Worm (Caenorhabditis elegans) whole organism, L4 larva: ENCODE results near the gene mig-21.
A peak's percentile ranks its signal among the peaks of the same experiment; 100 is the strongest.

Source experiments
- D1046.2 ChIP-seq: fragments of 200-800 bp; sonication (Bioruptor generic); IDR thresholded peaks from 2 replicates; pipeline ENCODE4 v1.3.6; 2022; ENCODE audit warnings: missing genetic modification characterization, missing compliant biosample characterization
- F26F4.8 ChIP-seq: fragments of 200-800 bp; sonication (Bioruptor generic); conservative IDR thresholded peaks from 2 replicates; pipeline ENCODE4 v1.3.6; 2022; ENCODE audit warnings: missing genetic modification characterization, missing compliant biosample characterization
- F37D6.2 ChIP-seq: sonication (generic microtip); optimal IDR thresholded peaks from 2 replicates; lab custom pipeline; 2016; ENCODE audit warnings: mild to moderate bottlenecking, missing genetic modification characterization, missing compliant biosample characterization
- R02D3.7 ChIP-seq: fragments of 150-350 bp; sonication (generic microtip); optimal IDR thresholded peaks from 3 replicates; lab custom pipeline; 2014; ENCODE audit warnings: missing biosample characterization, missing genetic modification characterization
- T26A8.4 ChIP-seq: fragments of 200-800 bp; sonication (Bioruptor generic); IDR thresholded peaks from 2 replicates; pipeline ENCODE4 v1.3.6; 2022; ENCODE audit warnings: missing genetic modification characterization, missing compliant biosample characterization
- Y105C5A.15 ChIP-seq: fragments of 200-800 bp; sonication (Bioruptor generic); IDR thresholded peaks from 2 replicates; pipeline ENCODE4 v1.3.6; 2022; ENCODE audit warnings: missing genetic modification characterization, missing compliant biosample characterization
- arid-1 ChIP-seq: fragments of 200-800 bp; sonication (Bioruptor generic); conservative IDR thresholded peaks from 2 replicates; pipeline ENCODE4 v1.3.6; 2022; ENCODE audit warnings: missing genetic modification reagents, missing genetic modification characterization, missing compliant biosample characterization
- ceh-20 ChIP-seq: fragments of 200-800 bp; sonication (Bioruptor generic); IDR thresholded peaks from 2 replicates; pipeline ENCODE4 v1.3.6; 2022; ENCODE audit warnings: missing genetic modification reagents, missing genetic modification characterization, missing compliant biosample characterization
- ceh-28 ChIP-seq: fragments of 150-350 bp; optimal IDR thresholded peaks from 2 replicates; lab custom pipeline; 2014; ENCODE audit warnings: missing biosample characterization, missing genetic modification reagents, missing genetic modification characterization
- ceh-44 ChIP-seq: fragments of 200-800 bp; sonication (Bioruptor generic); IDR thresholded peaks from 2 replicates; pipeline ENCODE4 v1.3.6; 2022; ENCODE audit warnings: missing genetic modification reagents, missing genetic modification characterization, missing compliant biosample characterization
- ceh-82 ChIP-seq: sonication (generic microtip); optimal IDR thresholded peaks from 2 replicates; lab custom pipeline; 2017; ENCODE audit warnings: missing biosample characterization, missing genetic modification characterization
- ces-1 ChIP-seq: fragments of 150-350 bp; sonication (generic microtip); optimal IDR thresholded peaks from 4 replicates; lab custom pipeline; 2014; ENCODE audit warnings: missing biosample characterization, missing genetic modification reagents, missing genetic modification characterization
- ctbp-1 ChIP-seq: fragments of 200-800 bp; sonication (Bioruptor generic); IDR thresholded peaks from 2 replicates; pipeline ENCODE4 v1.3.6; 2022; ENCODE audit warnings: missing genetic modification reagents, missing genetic modification characterization, missing compliant biosample characterization
- daf-12 ChIP-seq: fragments of 150-350 bp; optimal IDR thresholded peaks from 2 replicates; lab custom pipeline; 2014; ENCODE audit warnings: missing biosample characterization, missing genetic modification reagents, missing genetic modification characterization
- daf-16 ChIP-seq, 3 experiments: sonication (generic microtip); optimal IDR thresholded peaks; 2 replicates each; lab custom pipeline; 2016 to 2017; ENCODE audit warnings: missing genetic modification characterization in 3 of 3, missing genetic modification reagents in 3 of 3, mild to moderate bottlenecking in 2 of 3, missing compliant biosample characterization in 2 of 3, missing biosample characterization in 1 of 3, moderate library complexity in 1 of 3
- dmd-9 ChIP-seq: fragments of 200-800 bp; sonication (Bioruptor generic); IDR thresholded peaks from 2 replicates; pipeline ENCODE4 v1.3.6; 2022; ENCODE audit warnings: missing genetic modification reagents, missing genetic modification characterization, missing compliant biosample characterization
- dve-1 ChIP-seq: sonication (generic microtip); optimal IDR thresholded peaks from 2 replicates; lab custom pipeline; 2017; ENCODE audit warnings: antibody characterized with exemption, mild to moderate bottlenecking, missing genetic modification characterization, missing compliant biosample characterization; ENCODE audit not compliant: insufficient read depth
- egl-27 ChIP-seq: sonication (generic microtip); optimal IDR thresholded peaks from 3 replicates; lab custom pipeline; 2017; ENCODE audit warnings: missing biosample characterization, missing genetic modification reagents, missing genetic modification characterization
- hlh-11 ChIP-seq: fragments of 200-800 bp; sonication (Bioruptor generic); optimal IDR thresholded peaks from 2 replicates; lab custom pipeline; 2018; ENCODE audit warnings: mild to moderate bottlenecking, missing genetic modification characterization, missing compliant biosample characterization
- hmg-1.1 ChIP-seq: fragments of 200-800 bp; sonication (Bioruptor generic); IDR thresholded peaks from 2 replicates; pipeline ENCODE4 v1.3.6; 2022; ENCODE audit warnings: missing genetic modification reagents, missing genetic modification characterization, missing compliant biosample characterization
- lin-13 ChIP-seq: fragments of 150-350 bp; optimal IDR thresholded peaks from 2 replicates; lab custom pipeline; 2014; ENCODE audit warnings: missing biosample characterization, missing genetic modification reagents, missing genetic modification characterization
- lin-15B ChIP-seq: fragments of 150-350 bp; sonication (generic microtip); optimal IDR thresholded peaks from 3 replicates; lab custom pipeline; 2014; ENCODE audit warnings: missing biosample characterization, missing genetic modification characterization
- lin-38 ChIP-seq: fragments of 200-800 bp; sonication (Bioruptor generic); IDR thresholded peaks from 2 replicates; pipeline ENCODE4 v1.3.6; 2022; ENCODE audit warnings: missing genetic modification reagents, missing genetic modification characterization, missing compliant biosample characterization
- mdt-29 ChIP-seq: fragments of 200-800 bp; sonication (Bioruptor generic); IDR thresholded peaks from 2 replicates; pipeline ENCODE4 v1.3.6; 2022; ENCODE audit warnings: missing genetic modification reagents, missing genetic modification characterization, missing compliant biosample characterization
- mes-2 ChIP-seq: sonication (generic microtip); optimal IDR thresholded peaks from 2 replicates; lab custom pipeline; 2016; ENCODE audit warnings: missing genotype, mild to moderate bottlenecking, missing genetic modification characterization, missing compliant biosample characterization; ENCODE audit not compliant: poor library complexity, severe bottlenecking
- mxl-2 ChIP-seq: fragments of 200-800 bp; sonication (Bioruptor generic); conservative IDR thresholded peaks from 2 replicates; pipeline ENCODE4 v1.3.6; 2022; ENCODE audit warnings: missing genetic modification reagents, missing genetic modification characterization, missing compliant biosample characterization
- nhr-102 ChIP-seq: sonication (generic microtip); optimal IDR thresholded peaks from 2 replicates; lab custom pipeline; 2016; ENCODE audit warnings: mild to moderate bottlenecking, missing genetic modification characterization, moderate library complexity, missing compliant biosample characterization
- nhr-25 ChIP-seq: sonication (generic microtip); optimal IDR thresholded peaks from 2 replicates; lab custom pipeline; 2017; ENCODE audit warnings: missing genetic modification characterization, mild to moderate bottlenecking, missing compliant biosample characterization, antibody characterized with exemption, moderate library complexity, borderline replicate concordance; ENCODE audit not compliant: insufficient read depth
- nhr-28 ChIP-seq: fragments of 150-350 bp; optimal IDR thresholded peaks from 2 replicates; lab custom pipeline; 2014; ENCODE audit warnings: missing biosample characterization, missing genetic modification characterization
- nhr-48 ChIP-seq: sonication (generic microtip); optimal IDR thresholded peaks from 2 replicates; lab custom pipeline; 2016; ENCODE audit warnings: mild to moderate bottlenecking, missing genetic modification characterization, missing compliant biosample characterization
- pha-4 ChIP-seq, 2 experiments: fragments of 150-350 bp in 1 of 2; fragments of 200-800 bp in 1 of 2; sonication (Bioruptor generic) in 1 of 2; IDR thresholded peaks in 1 of 2; optimal IDR thresholded peaks in 1 of 2; 2 replicates each; pipeline versions ENCODE4 v1.3.6 to Lab custom; 2014 to 2022; ENCODE audit warnings: missing genetic modification characterization in 2 of 2, missing genetic modification reagents in 2 of 2, missing biosample characterization in 1 of 2, missing compliant biosample characterization in 1 of 2
- pqm-1 ChIP-seq: sonication (generic microtip); optimal IDR thresholded peaks from 2 replicates; lab custom pipeline; 2017; ENCODE audit warnings: missing biosample characterization, missing genetic modification characterization
- skn-1 ChIP-seq: fragments of 150-350 bp; optimal IDR thresholded peaks from 2 replicates; lab custom pipeline; 2014; ENCODE audit warnings: missing biosample characterization, missing genetic modification characterization
- snpc-1.2 ChIP-seq: fragments of 200-800 bp; sonication (Bioruptor generic); IDR thresholded peaks from 2 replicates; pipeline ENCODE4 v1.3.6; 2022; ENCODE audit warnings: missing genetic modification reagents, missing genetic modification characterization, missing compliant biosample characterization
- tag-97 ChIP-seq: fragments of 200-800 bp; sonication (Bioruptor generic); IDR thresholded peaks from 2 replicates; pipeline ENCODE4 v1.3.6; 2022; ENCODE audit warnings: missing genetic modification characterization, missing compliant biosample characterization
- tra-1 ChIP-seq: fragments of 200-800 bp; sonication (Bioruptor generic); IDR thresholded peaks from 2 replicates; pipeline ENCODE4 v1.3.6; 2022; ENCODE audit warnings: missing genetic modification reagents, missing genetic modification characterization, missing compliant biosample characterization
- unc-130 ChIP-seq: sonication (generic microtip); optimal IDR thresholded peaks from 2 replicates; lab custom pipeline; 2016; ENCODE audit warnings: missing genetic modification reagents, missing genetic modification characterization, missing compliant biosample characterization
- zfp-3 ChIP-seq: fragments of 200-800 bp; sonication (Bioruptor generic); conservative IDR thresholded peaks from 2 replicates; pipeline ENCODE4 v1.3.6; 2022; ENCODE audit warnings: missing genetic modification reagents, missing genetic modification characterization, missing compliant biosample characterization

Gene mig-21

ce11 chrIII:5914717-5915116 is 36.5 kb upstream of the mig-21 start (continued):
- TF ChIP-seq lin-15B, result no peak
- peak; percentile 79 for TF ChIP-seq hlh-11
- TF ChIP-seq lin-13 (GFP tag; lab: Kevin White, UChicago), result no peak
- no peak for TF ChIP-seq tra-1 (GFP tag; lab: Robert Waterston, UW)
- no peak for TF ChIP-seq ceh-82
- TF ChIP-seq nhr-28, result peak; percentile 42
- peak; percentile 79 for TF ChIP-seq dve-1
- no peak for TF ChIP-seq snpc-1.2 (GFP tag; lab: Robert Waterston, UW)
- TF ChIP-seq egl-27 (tag; lab: Kevin White, UChicago), result no peak
- TF ChIP-seq unc-130 (GFP tag; lab: Kevin White, UChicago), result no peak
- peak; percentile 18; the same call in 1 of the 2 replicates for TF ChIP-seq lin-38
- 0 out of 2 replicates have a peak, but pooled peaks have one; percentile 15 for TF ChIP-seq arid-1
- no peak for TF ChIP-seq hmg-1.1 (GFP tag; lab: Robert Waterston, UW)
- TF ChIP-seq nhr-102 (tag; lab: Kevin White, UChicago), result no peak
- no peak for TF ChIP-seq tag-97 (GFP tag; lab: Robert Waterston, UW)
- TF ChIP-seq D1046.2, result no peak
- no peak for TF ChIP-seq Y105C5A.15
- TF ChIP-seq nhr-25, result no peak
- no peak for TF ChIP-seq mdt-29 (GFP tag; lab: Robert Waterston, UW)
- TF ChIP-seq mes-2, result peak; percentile 47
- TF ChIP-seq zfp-3 (GFP tag; lab: Robert Waterston, UW), result no peak
- no peak for TF ChIP-seq daf-16 (GFP tag; optimal IDR thresholded peaks at IDR 0.05; lab: Kevin White, UChicago)
- TF ChIP-seq daf-16 (tag; optimal IDR thresholded peaks at IDR 0.05; lab: Kevin White, UChicago), result peak; percentile 62
- no peak for TF ChIP-seq ceh-44 (GFP tag; lab: Robert Waterston, UW)
- TF ChIP-seq T26A8.4 (GFP tag; lab: Robert Waterston, UW), result no peak
- TF ChIP-seq F26F4.8 (GFP tag; lab: Robert Waterston, UW), result no peak
- no peak; the same call in 1 of the 2 replicates for TF ChIP-seq pha-4 (GFP tag; IDR thresholded peaks at IDR 0.05; lab: Robert Waterston, UW)
- TF ChIP-seq pha-4 (tag; optimal IDR thresholded peaks at IDR 0.05; lab: Kevin White, UChicago), result peak; percentile 24
- no peak for TF ChIP-seq skn-1
- no peak for TF ChIP-seq ctbp-1 (GFP tag; lab: Robert Waterston, UW)
- no peak for TF ChIP-seq ces-1 (GFP tag; lab: Kevin White, UChicago)
- no peak for TF ChIP-seq ceh-20
- TF ChIP-seq F37D6.2 (tag; lab: Kevin White, UChicago), result no peak
- no peak for TF ChIP-seq daf-12
- no peak for TF ChIP-seq R02D3.7
- peak; percentile 55 for TF ChIP-seq pqm-1 (tag; lab: Kevin White, UChicago)
- no peak for TF ChIP-seq ceh-28 (tag; lab: Kevin White, UChicago)
- no peak for TF ChIP-seq nhr-48

ce11 chrIII:5908408-5908807 is 30.2 kb upstream of the mig-21 start, which contains the start of gene C28H8.3:
Gene C28H8.3 (plus strand): TSS chrIII:5908700.
- TF ChIP-seq lin-38, result peak; percentile 53
- no peak for TF ChIP-seq egl-27 (tag; lab: Kevin White, UChicago)
- peak in 1 of 2 experiments; percentile 3 for TF ChIP-seq daf-16 (GFP tag; optimal IDR thresholded peaks at IDR 0.05; lab: Kevin White, UChicago)
- peak; percentile 3 for TF ChIP-seq daf-16 (tag; optimal IDR thresholded peaks at IDR 0.05; lab: Kevin White, UChicago)

- no peak for TF ChIP-seq daf-16 (GFP tag; optimal IDR thresholded peaks at IDR 0.05; lab: Kevin White, UChicago)
- peak; percentile 62 for TF ChIP-seq daf-16 (tag; optimal IDR thresholded peaks at IDR 0.05; lab: Kevin White, UChicago)
- TF ChIP-seq mxl-2 (GFP tag; lab: Robert Waterston, UW), result no peak
- no peak for TF ChIP-seq dmd-9 (GFP tag; lab: Robert Waterston, UW)
Measured at ce11 chrIII:5906749-5907148, 28.6 kb upstream of the mig-21 start, which contains the start of gene erd-2.2. Gene erd-2.2 (plus strand): TSS chrIII:5907049.
